Worm (Caenorhabditis elegans) whole organism, dauer: ENCODE data around the gene R05A10.2.

Experiments
- unc-62 ChIP-seq: sonication (generic microtip); optimal IDR thresholded peaks from 2 replicates; lab custom pipeline; 2017; ENCODE audit warnings: missing biosample characterization, missing genetic modification reagents, missing genetic modification characterization

Gene R05A10.2

DNA sequence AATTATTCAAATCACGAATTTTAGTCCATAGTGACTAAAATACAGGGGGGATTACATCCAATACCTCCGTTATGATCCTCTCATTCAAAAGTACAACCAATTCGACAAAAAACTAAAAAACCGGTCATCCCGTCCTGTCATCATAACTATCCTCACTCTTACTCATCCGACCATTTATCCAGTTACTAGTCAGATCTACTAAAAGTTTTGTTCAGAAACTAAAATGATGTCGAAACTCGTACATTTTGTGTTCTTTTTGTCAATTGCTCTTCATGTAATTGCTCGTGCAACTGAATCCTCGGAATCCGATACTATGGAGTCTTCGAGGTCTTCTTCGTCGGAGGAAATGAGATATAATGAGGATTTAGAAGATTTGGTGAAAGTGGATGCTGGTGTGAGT lies at the start of gene R05A10.2:
TSS of gene R05A10.2 (plus strand) at position 214 of the 400 bp plus-strand sequence.
- TF ChIP-seq unc-62 (GFP tag; lab: Kevin White, UChicago): no peak

DNA sequence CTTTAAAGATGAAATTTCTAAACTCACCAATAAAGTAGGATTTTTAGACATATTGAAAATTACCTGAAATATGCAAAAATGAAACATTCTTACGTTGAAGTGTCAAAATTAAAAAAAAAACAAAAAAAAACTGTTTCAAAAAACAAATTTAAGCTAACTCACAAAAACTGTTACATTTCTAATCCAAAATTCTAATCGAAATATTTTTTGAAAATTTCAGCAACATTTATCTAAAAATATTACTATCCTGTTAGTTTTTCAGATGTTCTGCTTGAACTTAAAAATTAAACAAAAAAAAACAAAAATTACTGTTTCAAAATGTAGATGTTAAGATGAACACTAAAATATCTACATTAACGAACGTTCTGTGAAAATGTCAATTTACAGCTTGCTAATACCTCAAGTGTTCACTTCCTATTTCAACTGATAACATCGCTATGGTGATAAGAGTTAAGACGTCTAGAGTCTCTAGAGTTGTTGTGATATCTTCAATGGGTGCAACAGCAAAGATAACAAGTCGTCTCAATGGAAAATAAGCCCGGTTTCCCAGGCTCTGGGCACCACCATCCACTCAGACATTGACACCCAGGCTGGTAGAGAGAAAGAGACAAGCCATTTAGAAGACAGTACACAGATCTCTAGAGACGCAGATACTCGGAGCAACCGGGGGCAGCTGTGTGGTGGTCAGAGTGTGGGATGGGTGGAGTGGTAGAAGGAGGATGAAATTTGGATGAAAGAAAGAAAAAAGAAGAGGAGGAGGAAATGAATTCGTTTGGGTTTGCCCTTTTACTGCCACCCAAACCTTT lies 49.1 kb upstream of the R05A10.2 start, which contains the start of gene H12I19.115:
TSS of gene H12I19.115 (minus strand) at position 51 of the 806 bp plus-strand sequence.
- TF ChIP-seq unc-62 (GFP tag; lab: Kevin White, UChicago): no peak

DNA sequence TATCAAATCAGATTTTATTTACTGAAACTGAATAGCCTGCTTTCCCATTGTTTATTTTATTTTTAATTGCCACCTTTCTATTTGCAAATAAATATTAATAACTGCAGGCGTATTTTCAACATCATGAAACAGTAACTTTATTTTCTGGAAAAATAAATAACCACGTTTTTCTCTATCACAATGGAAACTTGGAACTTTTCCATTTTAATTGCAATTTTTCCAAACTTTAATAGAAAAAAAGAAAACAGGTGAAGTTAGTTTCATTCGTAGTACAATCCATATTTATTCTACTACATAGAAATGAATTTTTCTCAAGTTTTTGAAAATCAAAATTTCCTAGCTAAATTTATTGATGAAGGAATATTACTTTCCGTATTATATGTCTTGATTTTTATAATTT lies 48.0 kb upstream of the R05A10.2 start, which contains the start of gene srz-42:
TSS of gene srz-42 (plus strand) at position 301 of the 400 bp plus-strand sequence.
- no peak for TF ChIP-seq unc-62 (GFP tag; lab: Kevin White, UChicago)

DNA sequence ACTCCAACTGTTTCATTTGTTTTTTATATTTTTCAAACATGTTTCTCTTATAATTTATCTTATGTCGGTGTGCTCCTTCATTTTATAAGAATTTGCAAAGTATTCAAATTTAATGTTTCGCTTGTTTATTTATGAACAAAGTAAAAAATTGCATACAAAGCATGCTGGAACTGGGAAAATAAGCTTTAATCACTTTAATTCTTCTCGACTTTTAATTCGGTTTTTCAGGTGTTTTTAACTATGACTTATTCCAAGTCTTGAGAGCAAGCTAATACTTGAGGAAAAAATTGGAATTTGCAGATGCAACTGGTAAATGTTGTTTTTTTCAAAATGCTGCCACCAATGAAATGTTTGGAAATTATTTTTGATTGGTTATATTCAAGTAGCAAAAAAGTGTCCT lies 45.3 kb upstream of the R05A10.2 start, which contains the start of gene srz-59:
TSS of gene srz-59 (plus strand) at position 301 of the 400 bp plus-strand sequence.
- no peak for TF ChIP-seq unc-62 (GFP tag; lab: Kevin White, UChicago)

DNA sequence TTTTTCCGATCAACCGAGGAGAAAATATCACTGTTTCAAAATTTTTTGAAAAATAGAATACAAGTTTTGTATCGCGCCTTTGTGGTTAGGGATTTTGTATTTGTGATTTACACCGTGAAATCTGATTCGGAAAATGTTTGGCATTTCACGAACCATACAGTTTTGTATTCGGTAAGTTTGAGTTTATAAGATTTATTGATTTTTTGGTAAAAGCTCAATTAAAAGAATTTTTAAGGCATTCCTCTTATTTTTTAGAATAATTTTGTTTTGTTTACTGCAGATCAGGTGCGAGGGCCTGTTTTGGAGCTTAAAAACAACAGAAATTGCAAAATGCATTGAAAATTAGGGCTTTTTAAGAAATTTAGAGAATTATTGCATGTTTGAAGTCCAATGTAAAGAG lies 43.7 kb upstream of the R05A10.2 start:
- TF ChIP-seq unc-62 (GFP tag; lab: Kevin White, UChicago): no peak

DNA sequence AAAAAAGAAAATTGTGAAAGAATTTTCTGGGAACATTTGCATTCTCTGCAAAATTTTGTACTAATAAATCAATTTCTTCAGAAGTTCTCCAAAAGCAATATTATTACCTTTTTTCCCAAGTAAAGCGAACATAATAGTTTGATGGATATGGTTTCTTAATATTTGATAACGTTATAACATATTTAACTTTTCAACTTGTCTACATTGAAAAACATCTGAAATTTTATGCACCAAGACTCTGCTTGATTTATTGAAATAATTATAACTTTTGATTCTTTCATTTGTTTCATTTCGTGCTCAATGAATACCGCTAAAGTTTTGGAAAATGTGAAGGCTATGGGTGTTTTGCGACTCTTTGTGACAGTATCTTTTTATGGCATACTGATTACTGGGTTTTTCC lies 40.0 kb upstream of the R05A10.2 start, which contains the start of gene srz-31:
TSS of gene srz-31 (plus strand) at position 301 of the 400 bp plus-strand sequence.
- TF ChIP-seq unc-62 (GFP tag; lab: Kevin White, UChicago): no peak

DNA sequence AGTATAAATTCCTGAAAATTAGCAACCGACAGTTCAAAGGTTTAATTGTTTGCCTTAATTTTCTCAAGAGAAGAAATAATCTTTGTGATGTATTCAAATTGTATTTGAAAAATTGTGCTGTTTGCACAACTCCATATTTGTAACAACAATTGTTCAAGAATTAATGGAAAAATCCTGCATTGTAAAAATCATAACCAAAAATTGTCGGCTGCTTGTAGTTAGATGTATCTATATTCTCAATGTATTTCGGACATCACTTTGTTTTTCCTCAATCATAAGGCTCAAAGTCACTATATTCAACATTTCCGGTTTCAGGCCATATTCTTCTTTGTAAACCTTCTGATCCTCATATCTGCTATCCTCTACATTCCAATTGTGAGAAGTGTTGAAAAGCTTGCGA lies 34.0 kb upstream of the R05A10.2 start:
- TF ChIP-seq unc-62 (GFP tag; lab: Kevin White, UChicago): no peak

DNA sequence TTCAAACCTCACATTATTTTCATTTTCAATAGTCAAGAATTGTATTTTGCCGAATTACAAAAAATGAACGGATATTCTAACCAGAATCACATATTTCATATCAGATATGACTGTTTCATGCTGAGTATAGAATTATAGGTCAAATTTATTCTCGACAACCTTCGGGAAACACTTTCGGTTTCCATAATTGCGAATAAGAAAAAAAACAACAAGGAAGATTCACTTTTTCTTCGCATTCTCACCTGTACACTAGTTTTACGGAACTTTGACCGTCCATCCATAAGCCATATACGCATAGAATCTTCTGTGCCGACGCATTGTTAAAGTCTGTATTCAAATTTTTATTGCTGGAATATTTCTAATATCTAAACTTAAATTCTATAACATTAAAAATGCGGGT lies 31.5 kb upstream of the R05A10.2 start, which contains the start of gene oac-37:
TSS of gene oac-37 (plus strand) at position 301 of the 400 bp plus-strand sequence.
- TF ChIP-seq unc-62 (GFP tag; lab: Kevin White, UChicago): no peak

DNA sequence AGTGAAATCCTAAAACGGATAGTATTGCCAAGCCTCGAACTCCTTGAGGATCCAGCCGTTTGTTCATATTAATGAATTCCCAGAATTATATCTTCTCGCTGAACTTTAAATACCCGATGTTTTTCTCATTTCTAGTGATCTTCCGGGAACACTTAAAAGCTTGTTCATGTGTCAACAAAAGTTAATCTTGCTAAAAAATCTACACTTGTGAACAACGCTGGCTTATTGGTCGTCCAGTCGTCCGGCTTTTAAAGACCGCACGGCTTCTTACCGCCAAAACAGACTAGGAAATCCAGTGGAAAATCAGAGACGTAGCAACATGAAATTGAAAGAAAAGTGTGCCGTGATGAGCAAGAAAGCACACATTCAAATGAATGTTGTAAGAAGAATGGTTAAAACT lies 23.8 kb upstream of the R05A10.2 start, which contains the start of gene oac-38:
TSS of gene oac-38 (minus strand) at position 101 of the 400 bp plus-strand sequence.
- TF ChIP-seq unc-62 (GFP tag; lab: Kevin White, UChicago): no peak

DNA sequence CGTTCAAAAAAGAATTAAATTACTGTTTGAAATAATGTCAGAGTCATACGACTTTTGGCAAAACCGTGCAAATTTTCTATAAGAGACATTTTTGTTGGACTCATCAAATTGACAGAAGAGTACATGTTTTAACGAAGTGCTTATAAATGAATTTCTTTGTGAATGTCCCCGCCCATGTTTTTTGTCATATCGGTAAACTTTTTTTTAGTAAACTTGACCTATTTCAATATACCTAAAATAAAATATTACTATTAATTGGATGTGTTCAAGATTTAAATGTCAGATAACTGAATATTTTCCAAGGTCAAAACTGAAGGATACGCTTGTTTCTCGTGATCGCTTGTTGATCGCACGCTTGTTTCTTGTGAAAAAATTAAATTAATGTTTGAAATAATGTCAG lies 19.0 kb upstream of the R05A10.2 start, which contains the start of gene R05A10.8:
TSS of gene R05A10.8 (minus strand) at position 101 of the 400 bp plus-strand sequence.
- no peak for TF ChIP-seq unc-62 (GFP tag; lab: Kevin White, UChicago)

DNA sequence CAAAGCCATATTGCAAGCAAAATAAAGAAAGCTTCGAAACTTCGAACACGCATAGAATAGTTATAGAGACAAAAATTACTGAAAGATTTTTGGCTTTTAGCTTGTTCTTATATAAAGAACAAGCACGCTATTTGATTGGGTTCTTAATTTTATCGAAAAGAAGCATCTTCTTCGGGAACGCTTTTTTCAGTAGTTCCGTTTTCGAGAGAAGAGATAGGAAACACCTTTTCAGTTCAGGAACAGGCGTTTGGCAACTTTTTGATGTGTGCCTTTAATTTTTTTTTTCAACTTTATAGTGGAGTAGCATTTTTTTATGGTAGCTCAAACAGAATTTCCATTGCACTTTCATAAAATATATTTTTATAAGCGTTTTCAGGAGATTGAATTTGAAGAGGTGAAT lies 14.3 kb upstream of the R05A10.2 start, which contains the start of gene R05A10.7:
TSS of gene R05A10.7 (minus strand) at position 101 of the 400 bp plus-strand sequence.
- no peak for TF ChIP-seq unc-62 (GFP tag; lab: Kevin White, UChicago)

DNA sequence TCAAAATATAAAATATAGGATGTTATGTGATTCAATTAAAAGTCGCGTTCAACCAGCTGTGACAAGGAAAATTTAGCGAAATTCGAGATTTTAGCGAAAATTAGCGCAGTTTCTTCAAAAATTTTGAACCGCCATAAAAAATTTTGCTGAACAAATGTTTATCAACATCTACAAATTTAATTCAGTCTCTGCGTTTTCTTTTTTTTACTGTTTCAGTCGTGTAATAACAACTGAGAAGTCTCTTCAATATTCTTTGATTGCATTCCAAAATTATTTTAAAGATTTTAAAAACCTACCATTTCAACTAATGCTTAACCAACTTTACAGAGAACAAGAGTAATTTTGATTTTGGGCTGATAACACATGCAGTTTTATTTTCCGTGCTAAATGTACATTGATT lies 13.0 kb upstream of the R05A10.2 start:
- no peak for TF ChIP-seq unc-62 (GFP tag; lab: Kevin White, UChicago)

DNA sequence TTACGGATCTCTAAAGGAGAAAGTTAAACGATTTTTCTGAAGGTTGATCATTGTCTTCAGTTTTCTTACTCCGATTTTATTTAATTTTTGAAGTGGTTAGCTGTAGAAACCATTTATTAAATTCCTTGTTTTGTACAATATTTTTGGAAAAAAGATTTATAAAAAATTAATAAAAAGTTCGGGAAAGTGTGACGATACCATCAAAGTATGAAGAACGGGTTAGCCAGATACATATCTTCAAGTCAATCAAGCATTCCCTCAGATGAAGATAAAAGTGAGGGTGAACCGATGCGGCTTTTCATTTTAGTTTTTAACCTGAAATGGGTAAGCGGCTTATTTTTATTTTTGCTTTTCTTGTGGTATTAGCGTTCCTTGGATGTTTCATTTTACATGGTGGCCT lies 11.6 kb upstream of the R05A10.2 start, which contains the start of gene R05A10.6:
TSS of gene R05A10.6 (plus strand) at position 301 of the 400 bp plus-strand sequence.
- TF ChIP-seq unc-62 (GFP tag; lab: Kevin White, UChicago): no peak

DNA sequence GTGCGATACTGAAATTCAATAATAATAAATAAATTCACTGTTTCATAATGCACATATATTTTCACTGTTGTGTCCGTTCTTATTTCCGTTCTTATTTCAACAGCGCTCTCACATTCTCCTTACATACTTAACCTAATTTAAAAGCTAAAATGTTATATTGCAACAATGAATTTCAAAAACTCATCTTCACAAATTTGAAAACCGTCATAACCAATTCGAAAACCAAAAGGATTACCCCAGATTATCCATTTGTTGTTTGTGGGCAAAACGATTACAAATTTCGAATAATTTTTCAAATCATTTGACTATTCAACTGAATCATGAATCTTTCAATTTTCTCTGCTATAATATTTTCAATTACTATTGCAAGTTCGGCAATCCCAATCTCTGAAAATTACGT lies 4.9 kb upstream of the R05A10.2 start, which contains the start of gene R05A10.4:
TSS of gene R05A10.4 (plus strand) at position 301 of the 400 bp plus-strand sequence.
- TF ChIP-seq unc-62 (GFP tag; lab: Kevin White, UChicago): no peak

DNA sequence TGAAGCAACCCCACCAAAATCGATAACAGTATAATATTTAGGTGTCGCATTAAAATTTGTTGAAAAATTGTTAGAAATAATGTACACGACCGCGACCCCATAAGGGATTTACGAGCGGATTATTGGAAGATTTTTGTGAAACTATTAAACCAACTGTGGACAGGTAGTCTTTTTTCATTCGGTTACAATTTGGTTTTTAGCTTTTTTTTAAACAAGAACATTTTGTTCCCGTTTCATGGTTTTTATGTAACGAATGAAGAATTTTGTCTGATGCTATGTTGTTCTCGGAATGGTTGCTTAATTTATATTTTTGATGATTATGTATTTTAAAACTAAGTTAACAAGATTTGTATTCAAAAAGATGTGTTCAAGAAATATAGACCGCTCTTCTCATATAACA lies 698 bp upstream of the R05A10.2 start, which contains the start of gene R05A10.3:
TSS of gene R05A10.3 (minus strand) at position 101 of the 400 bp plus-strand sequence.
- TF ChIP-seq unc-62 (GFP tag; lab: Kevin White, UChicago): no peak

DNA sequence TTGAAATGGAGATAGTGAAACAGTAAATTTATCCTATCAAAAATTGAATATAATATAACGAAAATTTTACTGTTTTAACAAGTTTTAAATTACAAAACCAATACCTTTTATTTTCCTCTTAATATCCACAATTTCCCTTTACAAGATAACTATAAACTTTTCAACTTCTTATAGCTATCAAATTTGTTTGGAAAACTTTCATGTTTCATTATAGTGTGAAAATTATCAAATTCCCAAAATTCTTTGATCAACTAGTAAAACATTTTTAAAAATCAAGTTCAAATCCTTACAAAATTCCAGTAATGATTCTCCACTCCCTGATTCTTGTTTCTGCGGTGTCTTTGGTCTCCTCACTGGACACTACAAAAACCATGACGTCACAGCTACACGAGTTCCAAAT lies 5.0 kb downstream of the R05A10.2 start, which contains the start of gene R05A10.1:
TSS of gene R05A10.1 (plus strand) at position 301 of the 400 bp plus-strand sequence.
- no peak for TF ChIP-seq unc-62 (GFP tag; lab: Kevin White, UChicago)
